Fruit fly (Drosophila melanogaster) whole organism, prepupa: ENCODE results near the gene CG33689.

Experiments
- Blimp-1 ChIP-seq: fragments of 200-800 bp; sonication (Bioruptor generic); optimal IDR thresholded peaks from 3 replicates; lab custom pipeline; 2017; ENCODE audit warnings: missing biosample characterization, missing genetic modification characterization, mild to moderate bottlenecking, moderate library complexity, missing genetic modification reagents
- CG10631 ChIP-seq: fragments of 200-800 bp; sonication (Bioruptor generic); optimal IDR thresholded peaks from 2 replicates; lab custom pipeline; 2016; ENCODE audit warnings: missing biosample characterization, missing genetic modification characterization
- CG11294 ChIP-seq: fragments of 200-800 bp; sonication (Bioruptor generic); IDR thresholded peaks from 2 replicates; pipeline ENCODE4 v1.3.6; 2022; ENCODE audit warnings: missing biosample characterization, missing genetic modification characterization
- CG11762 ChIP-seq: fragments of 200-800 bp; sonication (Bioruptor generic); optimal IDR thresholded peaks from 3 replicates; lab custom pipeline; 2016; ENCODE audit warnings: missing biosample characterization, missing genetic modification characterization; ENCODE audit not compliant: insufficient read depth
- CG11902 ChIP-seq: fragments of 200-800 bp; sonication (Bioruptor generic); optimal IDR thresholded peaks from 3 replicates; lab custom pipeline; 2016; ENCODE audit warnings: missing biosample characterization, missing genetic modification characterization
- CG15336 ChIP-seq: fragments of 200-800 bp; sonication (Bioruptor generic); IDR thresholded peaks from 2 replicates; pipeline ENCODE4 v1.3.6; 2022; ENCODE audit warnings: missing biosample characterization, missing genetic modification characterization
- CG1621 ChIP-seq: fragments of 200-800 bp; sonication (Bioruptor generic); optimal IDR thresholded peaks from 3 replicates; lab custom pipeline; 2018; ENCODE audit warnings: missing biosample characterization, mild to moderate bottlenecking, missing genetic modification characterization
- CG16779 ChIP-seq: fragments of 200-800 bp; sonication (Bioruptor generic); optimal IDR thresholded peaks from 3 replicates; lab custom pipeline; 2017; ENCODE audit warnings: missing biosample characterization, mild to moderate bottlenecking, missing genetic modification characterization
- CG3032 ChIP-seq: fragments of 200-800 bp; optimal IDR thresholded peaks from 2 replicates; lab custom pipeline; 2019; ENCODE audit warnings: missing biosample characterization, mild to moderate bottlenecking, missing genetic modification characterization, moderate library complexity
- CG31627 ChIP-seq: fragments of 200-800 bp; sonication (Bioruptor generic); optimal IDR thresholded peaks from 3 replicates; lab custom pipeline; 2016; ENCODE audit warnings: missing biosample characterization, missing genetic modification characterization
- CG32006 ChIP-seq: fragments of 200-800 bp; sonication (Bioruptor generic); optimal IDR thresholded peaks from 3 replicates; lab custom pipeline; 2017; ENCODE audit warnings: missing biosample characterization, mild to moderate bottlenecking, missing genetic modification characterization
- CG34406 ChIP-seq: fragments of 200-800 bp; sonication (Bioruptor generic); optimal IDR thresholded peaks from 3 replicates; lab custom pipeline; 2016; ENCODE audit warnings: missing biosample characterization, missing genetic modification characterization
- CG3919 ChIP-seq: fragments of 200-800 bp; sonication (Bioruptor generic); optimal IDR thresholded peaks from 3 replicates; lab custom pipeline; 2016; ENCODE audit warnings: missing biosample characterization, missing genetic modification characterization
- CG4318 ChIP-seq: fragments of 200-800 bp; sonication (Bioruptor generic); optimal IDR thresholded peaks from 3 replicates; lab custom pipeline; 2017; ENCODE audit warnings: missing biosample characterization, mild to moderate bottlenecking, missing genetic modification characterization
- CG6792 ChIP-seq: fragments of 200-800 bp; sonication (Bioruptor generic); optimal IDR thresholded peaks from 3 replicates; lab custom pipeline; 2016; ENCODE audit warnings: missing biosample characterization, missing genetic modification characterization
- CG6854 ChIP-seq: fragments of 200-800 bp; sonication (Bioruptor generic); optimal IDR thresholded peaks from 2 replicates; lab custom pipeline; 2017; ENCODE audit warnings: missing biosample characterization, mild to moderate bottlenecking, missing genetic modification characterization
- CG8119 ChIP-seq: fragments of 200-800 bp; sonication (Bioruptor generic); IDR thresholded peaks from 3 replicates; pipeline ENCODE4 v1.3.6; 2022; ENCODE audit warnings: missing biosample characterization, missing genetic modification characterization
- CG8319 ChIP-seq: fragments of 200-800 bp; sonication (Bioruptor generic); optimal IDR thresholded peaks from 3 replicates; lab custom pipeline; 2016; ENCODE audit warnings: missing biosample characterization, missing genetic modification characterization
- CG8632 ChIP-seq: fragments of 200-800 bp; sonication (Bioruptor generic); optimal IDR thresholded peaks from 3 replicates; lab custom pipeline; 2016; ENCODE audit warnings: missing biosample characterization, missing genetic modification characterization
- CG9139 ChIP-seq: fragments of 200-800 bp; sonication (Bioruptor generic); optimal IDR thresholded peaks from 3 replicates; lab custom pipeline; 2017; ENCODE audit warnings: missing biosample characterization, mild to moderate bottlenecking, missing genetic modification characterization
- Eip75B ChIP-seq: fragments of 200-800 bp; sonication (Bioruptor generic); optimal IDR thresholded peaks from 3 replicates; lab custom pipeline; 2016; ENCODE audit warnings: missing biosample characterization, missing genetic modification characterization
- Eip78C ChIP-seq: fragments of 200-800 bp; sonication (Bioruptor generic); peaks from one replicate; lab custom pipeline; 2016; ENCODE audit warnings: missing biosample characterization, missing genetic modification characterization
- Eip93F ChIP-seq: fragments of 200-800 bp; sonication (Bioruptor generic); optimal IDR thresholded peaks from 2 replicates; lab custom pipeline; 2016; ENCODE audit warnings: missing biosample characterization, mild to moderate bottlenecking, missing genetic modification characterization
- Ets21C ChIP-seq: fragments of 200-800 bp; sonication (Bioruptor generic); optimal IDR thresholded peaks from 3 replicates; lab custom pipeline; 2016; ENCODE audit warnings: missing biosample characterization, missing genetic modification characterization
- Gug ChIP-seq: fragments of 200-800 bp; sonication (Bioruptor generic); IDR thresholded peaks from 2 replicates; pipeline ENCODE4 v1.3.6; 2022; ENCODE audit warnings: missing biosample characterization, missing genetic modification characterization
- Hr38 ChIP-seq: sonication (Bioruptor generic); optimal IDR thresholded peaks from 2 replicates; lab custom pipeline; 2016; ENCODE audit warnings: missing biosample characterization, missing genetic modification characterization
- Hr4 ChIP-seq: fragments of 200-800 bp; sonication (Bioruptor generic); optimal IDR thresholded peaks from 3 replicates; lab custom pipeline; 2016; ENCODE audit warnings: missing biosample characterization, missing genetic modification characterization
- Met ChIP-seq: fragments of 200-800 bp; sonication (Bioruptor generic); optimal IDR thresholded peaks from 3 replicates; lab custom pipeline; 2016; ENCODE audit warnings: missing biosample characterization, missing genetic modification characterization
- OdsH ChIP-seq: fragments of 200-800 bp; sonication (Bioruptor generic); optimal IDR thresholded peaks from 3 replicates; lab custom pipeline; 2016; ENCODE audit warnings: missing biosample characterization, missing genetic modification characterization
- Sox102F ChIP-seq: fragments of 200-800 bp; sonication (Bioruptor generic); optimal IDR thresholded peaks from 2 replicates; lab custom pipeline; 2016; ENCODE audit warnings: missing biosample characterization, mild to moderate bottlenecking, missing genetic modification characterization
- Sox15 ChIP-seq: fragments of 200-800 bp; sonication (Bioruptor generic); optimal IDR thresholded peaks from 3 replicates; lab custom pipeline; 2016; ENCODE audit warnings: missing biosample characterization, missing genetic modification characterization
- acj6 ChIP-seq: fragments of 200-800 bp; sonication (Bioruptor generic); optimal IDR thresholded peaks from 3 replicates; lab custom pipeline; 2016; ENCODE audit warnings: missing biosample characterization, missing genetic modification characterization
- cyc ChIP-seq: fragments of 200-800 bp; sonication (Bioruptor generic); optimal IDR thresholded peaks from 3 replicates; lab custom pipeline; 2016; ENCODE audit warnings: missing biosample characterization, missing genetic modification characterization
- eg ChIP-seq: fragments of 200-800 bp; sonication (Bioruptor generic); IDR thresholded peaks from 3 replicates; pipeline ENCODE4 v1.3.6; 2022; ENCODE audit warnings: missing biosample characterization, missing genetic modification characterization
- fd59A ChIP-seq: fragments of 200-800 bp; sonication (Bioruptor generic); optimal IDR thresholded peaks from 2 replicates; lab custom pipeline; 2017; ENCODE audit warnings: missing biosample characterization, mild to moderate bottlenecking, missing genetic modification characterization, missing genetic modification reagents
- fd85E ChIP-seq: fragments of 200-800 bp; sonication (Bioruptor generic); optimal IDR thresholded peaks from 3 replicates; lab custom pipeline; 2016; ENCODE audit warnings: missing biosample characterization, missing genetic modification characterization
- fkh ChIP-seq: fragments of 200-800 bp; sonication (Bioruptor generic); optimal IDR thresholded peaks from 3 replicates; lab custom pipeline; 2017; ENCODE audit warnings: missing biosample characterization, mild to moderate bottlenecking, missing genetic modification characterization, moderate library complexity
- lz ChIP-seq: fragments of 200-800 bp; sonication (Bioruptor generic); optimal IDR thresholded peaks from 3 replicates; lab custom pipeline; 2016; ENCODE audit warnings: missing biosample characterization, missing genetic modification characterization
- net ChIP-seq: fragments of 200-800 bp; sonication (Bioruptor generic); optimal IDR thresholded peaks from 3 replicates; lab custom pipeline; 2016; ENCODE audit warnings: missing biosample characterization, missing genetic modification characterization
- pdm3 ChIP-seq: fragments of 200-800 bp; sonication (Bioruptor generic); optimal IDR thresholded peaks from 3 replicates; lab custom pipeline; 2016; ENCODE audit warnings: missing biosample characterization, missing genetic modification characterization
- salr ChIP-seq, 2 experiments: fragments of 200-800 bp; sonication (Bioruptor generic); optimal IDR thresholded peaks; 3 replicates each; lab custom pipeline; 2016 to 2018; ENCODE audit warnings: missing biosample characterization in 2 of 2, missing genetic modification characterization in 2 of 2, mild to moderate bottlenecking in 1 of 2
- ss ChIP-seq, 2 experiments: fragments of 200-800 bp; sonication (Bioruptor generic); optimal IDR thresholded peaks; 2 replicates in 1 of 2; 3 replicates in 1 of 2; lab custom pipeline; 2017 to 2018; ENCODE audit warnings: mild to moderate bottlenecking in 2 of 2, missing biosample characterization in 2 of 2, missing genetic modification characterization in 2 of 2, moderate library complexity in 1 of 2
- svp ChIP-seq: fragments of 200-800 bp; sonication (Bioruptor generic); peaks from one replicate; lab custom pipeline; 2016; ENCODE audit warnings: missing biosample characterization, missing genetic modification characterization
- vri ChIP-seq: fragments of 200-800 bp; sonication (Bioruptor generic); optimal IDR thresholded peaks from 3 replicates; lab custom pipeline; 2016; ENCODE audit warnings: missing biosample characterization, mild to moderate bottlenecking, missing genetic modification characterization

CG33689 gene

dm6 chr3L:16165356-16166168, 34.5 kb upstream of the CG33689 start (continued):
- no peak for TF ChIP-seq fd85E (GFP tag; lab: Kevin White, UChicago)
- TF ChIP-seq CG6854 (GFP tag; lab: Kevin White, UChicago) = peak; percentile 70
- peak; percentile 34 for TF ChIP-seq Sox15 (GFP tag; lab: Kevin White, UChicago)
- no peak for TF ChIP-seq CG4318
- TF ChIP-seq eg (GFP tag; lab: Robert Waterston, UW) = no peak
- peak; percentile 86 for TF ChIP-seq Eip78C (GFP tag; lab: Kevin White, UChicago)
- TF ChIP-seq CG11294 = no peak
- TF ChIP-seq CG16779 (tag; lab: Kevin White, UChicago) = no peak
- peak; percentile 49 for TF ChIP-seq cyc (GFP tag; lab: Kevin White, UChicago)
- TF ChIP-seq CG8319 (GFP tag; lab: Kevin White, UChicago) = peak; percentile 20
- TF ChIP-seq CG15336 = no peak
- peak; percentile 20 for TF ChIP-seq Hr4 (GFP tag; lab: Kevin White, UChicago)
- peak; percentile 38 for TF ChIP-seq CG11902 (GFP tag; lab: Kevin White, UChicago)
- TF ChIP-seq CG1621 (tag; lab: Kevin White, UChicago) = no peak
- peak; percentile 31 for TF ChIP-seq net
- peak; percentile 42 for TF ChIP-seq CG34406 (GFP tag; lab: Kevin White, UChicago)
- peak; percentile 21 for TF ChIP-seq acj6 (GFP tag; lab: Kevin White, UChicago)
- TF ChIP-seq ss (GFP tag; optimal IDR thresholded peaks at IDR 0.05; lab: Kevin White, UChicago) = no peak
- no peak for TF ChIP-seq Hr38
- no peak for TF ChIP-seq Gug (GFP tag; lab: Robert Waterston, UW)
- TF ChIP-seq salr (GFP tag; optimal IDR thresholded peaks at IDR 0.05; lab: Kevin White, UChicago) = no peak
- TF ChIP-seq CG3032 (tag; lab: Kevin White, UChicago) = no peak
- peak; percentile 62 for TF ChIP-seq fkh
- TF ChIP-seq Met (GFP tag; lab: Kevin White, UChicago) = peak; percentile 70
- peak; percentile 57 for TF ChIP-seq lz (GFP tag; lab: Kevin White, UChicago)
- no peak for TF ChIP-seq CG9139 (GFP tag; lab: Kevin White, UChicago)
- peak; percentile 21 for TF ChIP-seq CG3919 (GFP tag; lab: Kevin White, UChicago)
- peak; percentile 72 for TF ChIP-seq Sox102F (GFP tag; lab: Kevin White, UChicago)
- no peak for TF ChIP-seq fd59A (GFP tag; lab: Kevin White, UChicago)
- peak; percentile 57 for TF ChIP-seq OdsH

- TF ChIP-seq Gug (GFP tag; lab: Robert Waterston, UW) (no peak), CG31627 (GFP tag; lab: Kevin White, UChicago) (no peak), CG8632 (no peak), CG6792 (no peak), CG15336 (no peak), salr (GFP tag; optimal IDR thresholded peaks at IDR 0.05; lab: Kevin White, UChicago) (no peak), svp (peak; percentile 40), Hr38 (no peak), net (no peak), vri (peak; percentile 46), Sox15 (GFP tag; lab: Kevin White, UChicago) (no peak), Eip75B (GFP tag; lab: Kevin White, UChicago) (no peak), CG11902 (GFP tag; lab: Kevin White, UChicago) (no peak), CG16779 (tag; lab: Kevin White, UChicago) (no peak), pdm3 (GFP tag; lab: Kevin White, UChicago) (no peak), cyc (GFP tag; lab: Kevin White, UChicago) (no peak), CG11762 (GFP tag; lab: Kevin White, UChicago) (no peak), fkh (peak; percentile 82), CG8119 (GFP tag; lab: Robert Waterston, UW) (0 out of 3 replicates have a peak, but pooled peaks have one; percentile 11), CG3032 (tag; lab: Kevin White, UChicago) (no peak), fd85E (GFP tag; lab: Kevin White, UChicago) (no peak), CG11294 (no peak), Ets21C (GFP tag; lab: Kevin White, UChicago) (no peak), CG10631 (GFP tag; lab: Kevin White, UChicago) (no peak), lz (GFP tag; lab: Kevin White, UChicago) (no peak), CG9139 (GFP tag; lab: Kevin White, UChicago) (no peak), ss (GFP tag; optimal IDR thresholded peaks at IDR 0.05; lab: Kevin White, UChicago) (no peak), fd59A (GFP tag; lab: Kevin White, UChicago) (no peak), Eip93F (GFP tag; lab: Kevin White, UChicago) (no peak), CG8319 (GFP tag; lab: Kevin White, UChicago) (no peak), Eip78C (GFP tag; lab: Kevin White, UChicago) (peak; percentile 62), CG34406 (GFP tag; lab: Kevin White, UChicago) (no peak), Blimp-1 (GFP tag; lab: Kevin White, UChicago) (no peak), CG32006 (no peak), CG6854 (GFP tag; lab: Kevin White, UChicago) (no peak)
Observed at dm6 chr3L:16166217-16166997, 33.6 kb upstream of the CG33689 start.
